Worm (Caenorhabditis elegans) whole organism, L2 larva: ENCODE results near the gene arl-6.

ENCODE experiments used
- ama-1 ChIP-seq: fragments of 150-350 bp; optimal IDR thresholded peaks from 2 replicates; lab custom pipeline; 2018; ENCODE audit warnings: inconsistent platforms
- mab-5 ChIP-seq: fragments of 150-350 bp; optimal IDR thresholded peaks from 2 replicates; lab custom pipeline; 2014; ENCODE audit warnings: missing biosample characterization, missing genetic modification characterization

DNA sequence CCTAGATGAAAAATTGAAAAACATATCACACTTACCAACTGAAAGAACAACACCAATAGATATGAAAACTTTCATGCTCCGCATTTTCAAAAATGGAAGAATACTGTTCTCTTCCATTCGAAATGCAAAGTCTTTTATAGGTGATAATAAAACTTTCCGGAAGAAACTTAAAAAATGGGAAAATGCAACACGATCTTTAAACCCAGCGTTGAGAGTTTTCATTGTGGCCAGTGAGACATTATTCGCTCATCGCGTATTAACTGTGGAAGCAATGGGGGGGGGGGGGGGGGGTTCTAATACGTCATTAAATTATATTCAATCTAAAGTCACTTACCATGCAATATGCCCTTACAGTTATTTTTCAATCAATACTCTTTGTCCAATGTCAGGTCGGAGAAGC is 29.7 kb upstream of the arl-6 start, which contains the start of the genes clec-157 and fkh-5:
- no peak for TF ChIP-seq ama-1 (lab: Kevin White, UChicago)
- no peak for TF ChIP-seq mab-5 (tag; lab: Kevin White, UChicago)
